Worm (Caenorhabditis elegans): ENCODE results near the gene F54C8.7.

DNA sequence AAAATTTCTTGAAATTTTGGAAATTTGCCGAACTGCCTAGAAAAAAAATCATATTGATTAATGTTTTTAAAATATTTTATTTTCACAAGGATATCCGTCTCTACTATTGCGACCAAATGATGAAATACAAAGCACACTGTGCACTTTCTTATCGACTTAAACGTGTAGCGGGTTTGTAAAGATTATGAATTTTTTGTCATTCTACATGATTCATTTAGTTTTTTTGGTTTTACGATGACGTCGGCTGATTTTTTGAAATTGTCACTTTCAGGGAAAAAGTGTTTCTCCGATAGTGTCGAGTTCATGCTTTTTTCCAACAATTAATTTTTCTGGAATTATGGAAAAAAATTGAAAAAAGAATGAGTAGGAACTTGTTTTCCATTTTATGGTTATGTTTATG is 22.7 kb upstream of the F54C8.7 start:
- no peak for TF ChIP-seq med-1 (GFP tag; optimal IDR thresholded peaks at IDR 0.05; ENCODE audit: insufficient read depth)
- TF ChIP-seq ref-1 (GFP tag; conservative IDR thresholded peaks at IDR 0.05) = no peak
- no peak for TF ChIP-seq cog-1 (tag; optimal IDR thresholded peaks at IDR 0.05)
- TF ChIP-seq flt-1 (GFP tag; IDR thresholded peaks at IDR 0.05) = no peak
- TF ChIP-seq T22C8.4 (GFP tag; IDR thresholded peaks at IDR 0.05) = no peak
- no peak for TF ChIP-seq ztf-29 (GFP tag; IDR thresholded peaks at IDR 0.05)
- TF ChIP-seq ztf-23 (GFP tag; IDR thresholded peaks at IDR 0.05) = no peak
- no peak for TF ChIP-seq tab-1 (GFP tag; IDR thresholded peaks at IDR 0.05)

Measured in whole organism, midembryonic.